Worm (Caenorhabditis elegans): ENCODE data around the gene immt-1.
A peak's percentile ranks its signal among the peaks of the same experiment; 100 is the strongest.

ce11 chrX:2700649-2701048, 13.7 kb upstream of the immt-1 start:
- TF ChIP-seq fkh-10 (GFP tag; optimal IDR thresholded peaks at IDR 0.05) = no peak
- peak; percentile 14 for TF ChIP-seq tbx-2 (tag; optimal IDR thresholded peaks at IDR 0.05)
- TF ChIP-seq pha-4 (tag; optimal IDR thresholded peaks at IDR 0.05) = no peak
- no peak for TF ChIP-seq nhr-11 (tag; optimal IDR thresholded peaks at IDR 0.05)
- no peak for TF ChIP-seq nfya-1 (tag; optimal IDR thresholded peaks at IDR 0.05)
- no peak for TF ChIP-seq ceh-24 (tag; optimal IDR thresholded peaks at IDR 0.05)
- no peak for TF ChIP-seq madf-2 (tag; optimal IDR thresholded peaks at IDR 0.05)
- no peak for TF ChIP-seq rnt-1 (tag; optimal IDR thresholded peaks at IDR 0.05)
- no peak for TF ChIP-seq lin-11 (tag; optimal IDR thresholded peaks at IDR 0.05)
- TF ChIP-seq pax-1 (tag; optimal IDR thresholded peaks at IDR 0.05) = no peak
- TF ChIP-seq elt-2 (tag; optimal IDR thresholded peaks at IDR 0.05) = no peak
